Fruit fly (Drosophila melanogaster): ENCODE data around the gene CG13481.

CG13481 gene

dm6 chr3L:14350814-14351213 is 18.7 kb downstream of the CG13481 start:
- TF ChIP-seq Myc (optimal IDR thresholded peaks at IDR 0.05) (no peak), h (optimal IDR thresholded peaks at IDR 0.05) (no peak), ttk (optimal IDR thresholded peaks at IDR 0.05) (no peak), insv (optimal IDR thresholded peaks at IDR 0.05) (no peak), Sin3A (optimal IDR thresholded peaks at IDR 0.05) (no peak), psq (optimal IDR thresholded peaks at IDR 0.05) (no peak)

dm6 chr3L:14350218-14350617 is 19.3 kb downstream of the CG13481 start:
- TF ChIP-seq Myc (optimal IDR thresholded peaks at IDR 0.05) (no peak), ttk (optimal IDR thresholded peaks at IDR 0.05) (no peak), Sin3A (optimal IDR thresholded peaks at IDR 0.05) (no peak), psq (optimal IDR thresholded peaks at IDR 0.05) (no peak), h (optimal IDR thresholded peaks at IDR 0.05) (no peak), insv (optimal IDR thresholded peaks at IDR 0.05) (no peak)

dm6 chr3L:14346546-14346945 is 23.0 kb downstream of the CG13481 start:
- TF ChIP-seq h (optimal IDR thresholded peaks at IDR 0.05) (no peak), insv (optimal IDR thresholded peaks at IDR 0.05) (no peak)

- TF ChIP-seq ttk (optimal IDR thresholded peaks at IDR 0.05) (no peak), Sin3A (optimal IDR thresholded peaks at IDR 0.05) (no peak), Myc (optimal IDR thresholded peaks at IDR 0.05) (no peak), insv (optimal IDR thresholded peaks at IDR 0.05) (no peak), h (optimal IDR thresholded peaks at IDR 0.05) (no peak), psq (optimal IDR thresholded peaks at IDR 0.05) (no peak)
Observed at dm6 chr3L:14343344-14343972, 26.0 kb downstream of the CG13481 start.

- no peak for TF ChIP-seq h (optimal IDR thresholded peaks at IDR 0.05)
- no peak for TF ChIP-seq Sin3A (optimal IDR thresholded peaks at IDR 0.05)
- no peak for TF ChIP-seq ttk (optimal IDR thresholded peaks at IDR 0.05)
- no peak for TF ChIP-seq insv (optimal IDR thresholded peaks at IDR 0.05)
- TF ChIP-seq psq (optimal IDR thresholded peaks at IDR 0.05) = no peak
- no peak for TF ChIP-seq Myc (optimal IDR thresholded peaks at IDR 0.05)
Observed at dm6 chr3L:14338886-14339285, 30.6 kb downstream of the CG13481 start.

dm6 chr3L:14335880-14336279 is 33.6 kb downstream of the CG13481 start:
- TF ChIP-seq Sin3A (optimal IDR thresholded peaks at IDR 0.05) (no peak), ttk (optimal IDR thresholded peaks at IDR 0.05) (no peak), insv (optimal IDR thresholded peaks at IDR 0.05) (no peak), Myc (optimal IDR thresholded peaks at IDR 0.05) (no peak), h (optimal IDR thresholded peaks at IDR 0.05) (no peak), psq (optimal IDR thresholded peaks at IDR 0.05) (no peak)

- no peak for TF ChIP-seq ttk (optimal IDR thresholded peaks at IDR 0.05)
- TF ChIP-seq psq (optimal IDR thresholded peaks at IDR 0.05) = no peak
- no peak for TF ChIP-seq h (optimal IDR thresholded peaks at IDR 0.05)
- no peak for TF ChIP-seq Sin3A (optimal IDR thresholded peaks at IDR 0.05)
- TF ChIP-seq insv (optimal IDR thresholded peaks at IDR 0.05) = no peak
- no peak for TF ChIP-seq Myc (optimal IDR thresholded peaks at IDR 0.05)
Observed at dm6 chr3L:14332533-14332932, 37.0 kb downstream of the CG13481 start.

- TF ChIP-seq insv (optimal IDR thresholded peaks at IDR 0.05) = no peak
- no peak for TF ChIP-seq h (optimal IDR thresholded peaks at IDR 0.05)
- TF ChIP-seq Sin3A (optimal IDR thresholded peaks at IDR 0.05) = no peak
- no peak for TF ChIP-seq psq (optimal IDR thresholded peaks at IDR 0.05)
- TF ChIP-seq Myc (optimal IDR thresholded peaks at IDR 0.05) = no peak
- no peak for TF ChIP-seq ttk (optimal IDR thresholded peaks at IDR 0.05)
Observed at dm6 chr3L:14329042-14329441, 40.5 kb downstream of the CG13481 start, which contains the start of gene CG13482. Gene CG13482 (plus strand): TSS chr3L:14329346.

dm6 chr3L:14328437-14328836 is 41.1 kb downstream of the CG13481 start:
- no peak for TF ChIP-seq Sin3A (optimal IDR thresholded peaks at IDR 0.05)
- no peak for TF ChIP-seq psq (optimal IDR thresholded peaks at IDR 0.05)
- TF ChIP-seq ttk (optimal IDR thresholded peaks at IDR 0.05) = no peak
- TF ChIP-seq Myc (optimal IDR thresholded peaks at IDR 0.05) = no peak
- no peak for TF ChIP-seq h (optimal IDR thresholded peaks at IDR 0.05)
- no peak for TF ChIP-seq insv (optimal IDR thresholded peaks at IDR 0.05)

- no peak for TF ChIP-seq insv (optimal IDR thresholded peaks at IDR 0.05)
Observed at dm6 chr3L:14326267-14326666, 43.2 kb downstream of the CG13481 start.

dm6 chr3L:14325285-14325684 is 44.2 kb downstream of the CG13481 start:
- TF ChIP-seq Myc (optimal IDR thresholded peaks at IDR 0.05) (no peak), insv (optimal IDR thresholded peaks at IDR 0.05) (no peak), h (optimal IDR thresholded peaks at IDR 0.05) (no peak), ttk (optimal IDR thresholded peaks at IDR 0.05) (no peak), psq (optimal IDR thresholded peaks at IDR 0.05) (no peak), Sin3A (optimal IDR thresholded peaks at IDR 0.05) (no peak)

dm6 chr3L:14322268-14322784 is 47.2 kb downstream of the CG13481 start:
- TF ChIP-seq Myc (optimal IDR thresholded peaks at IDR 0.05) (no peak), h (optimal IDR thresholded peaks at IDR 0.05) (no peak), ttk (optimal IDR thresholded peaks at IDR 0.05) (no peak), Sin3A (optimal IDR thresholded peaks at IDR 0.05) (no peak), insv (optimal IDR thresholded peaks at IDR 0.05) (no peak), psq (optimal IDR thresholded peaks at IDR 0.05) (no peak)

- TF ChIP-seq h (optimal IDR thresholded peaks at IDR 0.05) = no peak
- TF ChIP-seq Myc (optimal IDR thresholded peaks at IDR 0.05) = no peak
- TF ChIP-seq psq (optimal IDR thresholded peaks at IDR 0.05) = no peak
- TF ChIP-seq ttk (optimal IDR thresholded peaks at IDR 0.05) = no peak
- TF ChIP-seq Sin3A (optimal IDR thresholded peaks at IDR 0.05) = no peak
- TF ChIP-seq insv (optimal IDR thresholded peaks at IDR 0.05) = no peak
Observed at dm6 chr3L:14321858-14322257, 47.6 kb downstream of the CG13481 start.

Data from Kc167 (cell line).